Fruit fly (Drosophila melanogaster) whole organism, embryonic: Measurements from ENCODE around the gene Rnb.

Source experiments
- Aef1 ChIP-seq: fragments of 200-800 bp; sonication (Bioruptor generic); IDR thresholded peaks from 3 replicates; pipeline ENCODE4 v1.3.6; 2022; ENCODE audit warnings: missing biosample characterization, missing genetic modification characterization
- Bdp1 ChIP-seq: fragments of 200-800 bp; sonication (Bioruptor generic); optimal IDR thresholded peaks from 3 replicates; lab custom pipeline; 2016; ENCODE audit warnings: missing biosample characterization, missing genetic modification characterization
- Bteb2 ChIP-seq: fragments of 200-800 bp; sonication (Bioruptor generic); optimal IDR thresholded peaks from 2 replicates; lab custom pipeline; 2016; ENCODE audit warnings: missing biosample characterization, missing genetic modification characterization
- CG10431 ChIP-seq: fragments of 200-800 bp; sonication (Bioruptor generic); optimal IDR thresholded peaks from 3 replicates; lab custom pipeline; 2018; ENCODE audit warnings: missing biosample characterization, mild to moderate bottlenecking, missing genetic modification characterization
- CG12299 ChIP-seq: fragments of 200-800 bp; sonication (Bioruptor generic); optimal IDR thresholded peaks from 2 replicates; lab custom pipeline; 2018; ENCODE audit warnings: missing biosample characterization, mild to moderate bottlenecking, missing genetic modification characterization
- CG12659 ChIP-seq: fragments of 200-800 bp; sonication (Bioruptor generic); optimal IDR thresholded peaks from 3 replicates; lab custom pipeline; 2017; ENCODE audit warnings: mild to moderate bottlenecking, missing biosample characterization, missing genetic modification reagents, missing genetic modification characterization
- CG14965 ChIP-seq: fragments of 200-800 bp; sonication (Bioruptor generic); optimal IDR thresholded peaks from 2 replicates; lab custom pipeline; 2016; ENCODE audit warnings: missing biosample characterization, missing genetic modification characterization, borderline replicate concordance
- CG15696 ChIP-seq: fragments of 200-800 bp; sonication (Bioruptor generic); optimal IDR thresholded peaks from 2 replicates; lab custom pipeline; 2019; ENCODE audit warnings: missing biosample characterization, mild to moderate bottlenecking, missing genetic modification characterization, moderate library complexity
- CG17359 ChIP-seq: fragments of 200-800 bp; sonication (Bioruptor generic); optimal IDR thresholded peaks from 3 replicates; lab custom pipeline; 2018; ENCODE audit warnings: missing biosample characterization, mild to moderate bottlenecking, missing genetic modification characterization, moderate library complexity
- CG31365 ChIP-seq: fragments of 200-800 bp; sonication (Bioruptor generic); optimal IDR thresholded peaks from 2 replicates; lab custom pipeline; 2018; ENCODE audit warnings: missing biosample characterization, mild to moderate bottlenecking, missing genetic modification characterization
- CG34422 ChIP-seq: fragments of 200-800 bp; sonication (Bioruptor generic); IDR thresholded peaks from 3 replicates; pipeline ENCODE4 v1.3.6; 2022; ENCODE audit warnings: missing biosample characterization, missing genetic modification characterization
- CG3847 ChIP-seq: fragments of 200-800 bp; sonication (Bioruptor generic); IDR thresholded peaks from 2 replicates; pipeline ENCODE4 v1.3.6; 2022; ENCODE audit warnings: missing biosample characterization, missing genetic modification characterization
- CG3995 ChIP-seq: fragments of 200-800 bp; sonication (Bioruptor generic); optimal IDR thresholded peaks from 3 replicates; lab custom pipeline; 2016; ENCODE audit warnings: missing biosample characterization, missing genetic modification characterization
- CG4328 ChIP-seq: fragments of 200-800 bp; sonication (Bioruptor generic); optimal IDR thresholded peaks from 3 replicates; lab custom pipeline; 2017; ENCODE audit warnings: missing biosample characterization, missing genetic modification reagents, missing genetic modification characterization
- CG4617 ChIP-seq: fragments of 200-800 bp; sonication (Bioruptor generic); optimal IDR thresholded peaks from 3 replicates; lab custom pipeline; 2016; ENCODE audit warnings: missing biosample characterization, missing genetic modification characterization, borderline replicate concordance
- CG6791 ChIP-seq: fragments of 200-800 bp; sonication (Bioruptor generic); IDR thresholded peaks from 3 replicates; pipeline ENCODE4 v1.3.6; 2022; ENCODE audit warnings: missing biosample characterization, missing genetic modification characterization; ENCODE audit not compliant: partially characterized antibody
- CG7372 ChIP-seq: fragments of 200-800 bp; sonication (Bioruptor generic); IDR thresholded peaks from 2 replicates; pipeline ENCODE4 v1.3.6; 2022; ENCODE audit warnings: missing biosample characterization, missing genetic modification characterization
- CG7839 ChIP-seq: fragments of 200-800 bp; sonication (Bioruptor generic); optimal IDR thresholded peaks from 3 replicates; lab custom pipeline; 2018; ENCODE audit warnings: missing biosample characterization, mild to moderate bottlenecking, missing genetic modification characterization, moderate library complexity
- CG7987 ChIP-seq: fragments of 200-800 bp; sonication (Bioruptor generic); optimal IDR thresholded peaks from 2 replicates; lab custom pipeline; 2018; ENCODE audit warnings: missing biosample characterization, mild to moderate bottlenecking, missing genetic modification characterization, moderate library complexity
- CTCF ChIP-seq: fragments of 200-800 bp; sonication (Bioruptor generic); optimal IDR thresholded peaks from 2 replicates; lab custom pipeline; 2017; ENCODE audit warnings: missing biosample characterization, mild to moderate bottlenecking, missing genetic modification characterization, moderate library complexity
- Dek ChIP-seq: fragments of 200-800 bp; sonication (Bioruptor generic); optimal IDR thresholded peaks from 3 replicates; lab custom pipeline; 2019; ENCODE audit warnings: missing biosample characterization, mild to moderate bottlenecking, missing genetic modification characterization, moderate library complexity
- Dip3 ChIP-seq: fragments of 200-800 bp; sonication (Bioruptor generic); optimal IDR thresholded peaks from 3 replicates; lab custom pipeline; 2016; ENCODE audit warnings: missing biosample characterization, missing genetic modification characterization
- Eip74EF ChIP-seq, 2 experiments: fragments of 200-800 bp in 1 of 2; fragments of >200 bp in 1 of 2; sonication (Bioruptor generic) in 1 of 2; optimal IDR thresholded peaks; 2 replicates each; lab custom pipeline; 2017 to 2019; ENCODE audit warnings: missing biosample characterization in 2 of 2, missing genetic modification characterization in 2 of 2, mild to moderate bottlenecking in 1 of 2, moderate library complexity in 1 of 2
- Ets97D ChIP-seq: fragments of 200-800 bp; sonication (Bioruptor generic); optimal IDR thresholded peaks from 3 replicates; lab custom pipeline; 2016; ENCODE audit warnings: missing biosample characterization, missing genetic modification characterization
- Hmx ChIP-seq: fragments of 200-800 bp; sonication (Bioruptor generic); optimal IDR thresholded peaks from 2 replicates; lab custom pipeline; 2016; ENCODE audit warnings: missing biosample characterization, missing genetic modification characterization
- MESR4 ChIP-seq: fragments of 200-800 bp; sonication (Bioruptor generic); optimal IDR thresholded peaks from 2 replicates; lab custom pipeline; 2018; ENCODE audit warnings: missing biosample characterization, mild to moderate bottlenecking, missing genetic modification characterization, moderate library complexity
- Mrtf ChIP-seq: fragments of 200-800 bp; sonication (Bioruptor generic); IDR thresholded peaks from 3 replicates; pipeline ENCODE4 v1.3.6; 2022; ENCODE audit warnings: missing biosample characterization, missing genetic modification characterization
- PHDP ChIP-seq: fragments of 200-800 bp; sonication (Bioruptor generic); optimal IDR thresholded peaks from 3 replicates; lab custom pipeline; 2018; ENCODE audit warnings: missing biosample characterization, mild to moderate bottlenecking, missing genetic modification characterization, moderate library complexity
- Ravus ChIP-seq: fragments of 200-800 bp; sonication (Bioruptor generic); IDR thresholded peaks from 2 replicates; pipeline ENCODE4 v1.3.6; 2022; ENCODE audit warnings: missing biosample characterization, missing genetic modification characterization
- danr ChIP-seq: fragments of 200-800 bp; sonication (Bioruptor generic); IDR thresholded peaks from 2 replicates; pipeline ENCODE4 v1.3.6; 2022; ENCODE audit warnings: missing biosample characterization, missing genetic modification characterization
- dati ChIP-seq: fragments of 200-800 bp; sonication (Bioruptor generic); IDR thresholded peaks from 2 replicates; pipeline ENCODE4 v1.3.6; 2022; ENCODE audit warnings: missing biosample characterization, missing genetic modification characterization
- dysf ChIP-seq: fragments of 200-800 bp; sonication (Bioruptor generic); IDR thresholded peaks from 3 replicates; pipeline ENCODE4 v1.3.6; 2022; ENCODE audit warnings: missing biosample characterization, missing genetic modification characterization
- grau ChIP-seq: fragments of 200-800 bp; optimal IDR thresholded peaks from 3 replicates; lab custom pipeline; 2019; ENCODE audit warnings: missing biosample characterization, mild to moderate bottlenecking, missing genetic modification characterization, moderate library complexity
- kni ChIP-seq: fragments of 200-800 bp; sonication (Bioruptor generic); optimal IDR thresholded peaks from 3 replicates; lab custom pipeline; 2017; ENCODE audit warnings: mild to moderate bottlenecking, missing biosample characterization, missing genetic modification reagents, missing genetic modification characterization
- luna ChIP-seq: fragments of 200-800 bp; sonication (Bioruptor generic); optimal IDR thresholded peaks from 2 replicates; lab custom pipeline; 2016; ENCODE audit warnings: missing biosample characterization, missing genetic modification characterization
- mld ChIP-seq: fragments of 200-800 bp; sonication (Bioruptor generic); IDR thresholded peaks from 3 replicates; pipeline ENCODE4 v1.3.6; 2022; ENCODE audit warnings: missing biosample characterization, missing genetic modification characterization; ENCODE audit not compliant: partially characterized antibody
- pb ChIP-seq: fragments of 200-800 bp; sonication (Bioruptor generic); optimal IDR thresholded peaks from 3 replicates; lab custom pipeline; 2016; ENCODE audit warnings: missing biosample characterization, missing genetic modification characterization
- repo ChIP-seq: fragments of 200-800 bp; sonication (Bioruptor generic); optimal IDR thresholded peaks from 2 replicates; lab custom pipeline; 2016; ENCODE audit warnings: missing biosample characterization, missing genetic modification characterization
- rib ChIP-seq: fragments of 200-800 bp; sonication (Bioruptor generic); IDR thresholded peaks from 2 replicates; pipeline ENCODE4 v1.3.6; 2022; ENCODE audit warnings: missing biosample characterization, missing genetic modification characterization
- scrt ChIP-seq: fragments of 200-800 bp; sonication (Bioruptor generic); optimal IDR thresholded peaks from 2 replicates; lab custom pipeline; 2018; ENCODE audit warnings: missing biosample characterization, mild to moderate bottlenecking, missing genetic modification characterization, moderate library complexity
- slp2 ChIP-seq: fragments of 200-800 bp; sonication (Bioruptor generic); optimal IDR thresholded peaks from 2 replicates; lab custom pipeline; 2016; ENCODE audit warnings: missing biosample characterization, missing genetic modification characterization
- sug ChIP-seq: fragments of 200-800 bp; optimal IDR thresholded peaks from 2 replicates; lab custom pipeline; 2019; ENCODE audit warnings: missing biosample characterization, mild to moderate bottlenecking, missing genetic modification characterization, moderate library complexity
- tin ChIP-seq: fragments of 200-800 bp; sonication (Bioruptor generic); optimal IDR thresholded peaks from 3 replicates; lab custom pipeline; 2016; ENCODE audit warnings: missing biosample characterization, missing genetic modification characterization
- vnd ChIP-seq: fragments of 200-800 bp; sonication (Bioruptor generic); IDR thresholded peaks from 3 replicates; pipeline ENCODE4 v1.3.6; 2022; ENCODE audit warnings: missing biosample characterization, missing genetic modification characterization; ENCODE audit not compliant: partially characterized antibody
- zf30C ChIP-seq: fragments of 200-800 bp; sonication (Bioruptor generic); optimal IDR thresholded peaks from 3 replicates; lab custom pipeline; 2018; ENCODE audit warnings: missing biosample characterization, mild to moderate bottlenecking, missing genetic modification characterization

Gene Rnb

DNA sequence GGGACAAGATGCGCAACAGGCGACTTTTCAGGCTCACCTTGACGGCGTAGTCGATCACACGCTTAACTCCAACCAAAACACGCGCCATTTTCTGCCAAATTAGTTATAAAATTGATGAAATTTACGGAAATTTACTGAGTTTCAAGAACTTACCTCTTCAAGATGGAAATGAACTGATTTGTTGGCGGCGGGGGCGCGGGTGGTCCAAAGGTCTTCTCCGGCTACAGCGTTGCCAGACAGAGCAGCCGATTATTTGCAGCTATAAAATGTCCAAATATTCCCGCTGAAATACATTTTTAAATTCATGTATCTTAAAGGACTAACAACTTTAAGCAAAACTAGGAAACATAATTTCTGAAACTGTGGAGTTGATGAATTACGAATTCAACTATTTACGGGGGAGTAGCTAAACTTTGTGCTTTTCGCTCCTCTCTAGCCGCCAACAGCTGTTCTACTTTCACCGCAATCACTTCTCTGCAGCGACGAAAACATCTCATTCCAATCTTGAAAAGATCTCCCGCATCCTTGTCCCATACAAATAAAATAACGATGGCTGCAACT is 3.7 kb upstream of the Rnb start, which contains the start of the genes Etfb and CG7789 (continued):
- TF ChIP-seq CG12299 (tag; lab: Kevin White, UChicago) (peak; percentile 68), CG3847 (GFP tag; lab: Robert Waterston, UW) (peak; percentile 94), CG6791 (GFP tag; lab: Robert Waterston, UW) (no peak; the same call in 2 of the 3 replicates), MESR4 (GFP tag; lab: Kevin White, UChicago) (peak; percentile 64), Bteb2 (GFP tag; lab: Kevin White, UChicago) (peak; percentile 59), scrt (GFP tag; lab: Kevin White, UChicago) (peak; percentile 81), CG4328 (GFP tag; lab: Kevin White, UChicago) (peak; percentile 68), vnd (GFP tag; lab: Robert Waterston, UW) (peak; percentile 76), sug (no peak), CG12659 (GFP tag; lab: Kevin White, UChicago) (peak; percentile 86), repo (GFP tag; lab: Kevin White, UChicago) (peak; percentile 54), luna (GFP tag; lab: Kevin White, UChicago) (peak; percentile 47), CG4617 (GFP tag; lab: Kevin White, UChicago) (peak; percentile 91), CG7987 (GFP tag; lab: Kevin White, UChicago) (no peak), CG17359 (tag; lab: Kevin White, UChicago) (peak; percentile 39), rib (GFP tag; lab: Robert Waterston, UW) (peak; percentile 75), Mrtf (GFP tag; lab: Robert Waterston, UW) (peak; percentile 61; the same call in 2 of the 3 replicates), dati (GFP tag; lab: Robert Waterston, UW) (no peak), CG31365 (tag; lab: Kevin White, UChicago) (no peak), Dip3 (GFP tag; lab: Kevin White, UChicago) (peak; percentile 69), PHDP (tag; lab: Kevin White, UChicago) (no peak), CG14965 (no peak), CG7372 (peak; percentile 81), Hmx (GFP tag; lab: Kevin White, UChicago) (no peak), CG15696 (tag; lab: Kevin White, UChicago) (peak; percentile 65), Eip74EF (GFP tag; optimal IDR thresholded peaks at IDR 0.05; lab: Kevin White, UChicago) (no peak), Bdp1 (GFP tag; lab: Kevin White, UChicago) (peak; percentile 55), danr (0 out of 2 replicates have a peak, but pooled peaks have one; percentile 34), Dek (peak; percentile 79), dysf (GFP tag; lab: Robert Waterston, UW) (peak; percentile 82), tin (GFP tag; lab: Kevin White, UChicago) (peak; percentile 68), CG10431 (peak; percentile 20), Ravus (0 out of 2 replicates have a peak, but pooled peaks have one; percentile 3), zf30C (GFP tag; lab: Kevin White, UChicago) (no peak), mld (GFP tag; lab: Robert Waterston, UW) (no peak), pb (peak; percentile 79), CG34422 (GFP tag; lab: Robert Waterston, UW) (peak; percentile 93), CG3995 (GFP tag; lab: Kevin White, UChicago) (peak; percentile 61), Ets97D (GFP tag; lab: Kevin White, UChicago) (peak; percentile 76), CG7839 (tag; lab: Kevin White, UChicago) (no peak), Aef1 (GFP tag; lab: Robert Waterston, UW) (peak; percentile 71), grau (tag; lab: Kevin White, UChicago) (peak; percentile 76), CTCF (peak; percentile 19), slp2 (GFP tag; lab: Kevin White, UChicago) (no peak), kni (no peak)
